Worm (Caenorhabditis elegans): ENCODE results near the gene ZK616.1.

- TF ChIP-seq php-3 (GFP tag; IDR thresholded peaks at IDR 0.05): no peak
- TF ChIP-seq skn-1 (tag; optimal IDR thresholded peaks at IDR 0.05): no peak
- no peak for TF ChIP-seq hlh-11 (tag; optimal IDR thresholded peaks at IDR 0.05)
- no peak for TF ChIP-seq cey-2 (tag; optimal IDR thresholded peaks at IDR 0.05; ENCODE audit: borderline replicate concordance, insufficient read depth)
Observed at ce11 chrIV:5400609-5401008, at the start of gene ZK616.1.
